Worm (Caenorhabditis elegans): ENCODE results near the gene mpk-2.

ce11 chrII:5093945-5094344, 10.0 kb upstream of the mpk-2 start, which contains the start of gene C04G6.13:
- TF ChIP-seq ceh-36 (tag; optimal IDR thresholded peaks at IDR 0.05): no peak
- TF ChIP-seq ama-1 (optimal IDR thresholded peaks at IDR 0.05): no peak
- no peak for TF ChIP-seq ets-7 (tag; optimal IDR thresholded peaks at IDR 0.05)
- no peak for TF ChIP-seq B0310.2 (tag; optimal IDR thresholded peaks at IDR 0.05)
- TF ChIP-seq pes-1 (GFP tag; IDR thresholded peaks at IDR 0.05): no peak
- TF ChIP-seq hmbx-1 (tag; optimal IDR thresholded peaks at IDR 0.05): no peak
- TF ChIP-seq tra-4 (tag; optimal IDR thresholded peaks at IDR 0.05): no peak
- TF ChIP-seq tbx-37 (GFP tag; conservative IDR thresholded peaks at IDR 0.05): no peak
